Fruit fly (Drosophila melanogaster) whole organism, embryonic: Measurements from ENCODE around the gene CG18262.

Experiments
- ATbp ChIP-seq: fragments of 200-800 bp; sonication (Bioruptor generic); optimal IDR thresholded peaks from 2 replicates; lab custom pipeline; 2017; ENCODE audit warnings: missing biosample characterization, mild to moderate bottlenecking, missing genetic modification characterization, missing genetic modification reagents
- Aef1 ChIP-seq: fragments of 200-800 bp; sonication (Bioruptor generic); IDR thresholded peaks from 3 replicates; pipeline ENCODE4 v1.3.6; 2022; ENCODE audit warnings: missing biosample characterization, missing genetic modification characterization
- C15 ChIP-seq: fragments of 200-800 bp; sonication (Bioruptor generic); IDR thresholded peaks from 3 replicates; pipeline ENCODE4 v1.3.6; 2022; ENCODE audit warnings: missing biosample characterization, missing genetic modification characterization
- CG10959 ChIP-seq: fragments of 200-800 bp; sonication (Bioruptor generic); IDR thresholded peaks from 2 replicates; pipeline ENCODE4 v1.3.6; 2022; ENCODE audit warnings: missing biosample characterization, missing genetic modification characterization
- CG12155 ChIP-seq: fragments of 200-800 bp; sonication (Bioruptor generic); optimal IDR thresholded peaks from 3 replicates; lab custom pipeline; 2016; ENCODE audit warnings: missing biosample characterization, missing genetic modification characterization
- CG15011 ChIP-seq: fragments of 200-800 bp; sonication (Bioruptor generic); optimal IDR thresholded peaks from 3 replicates; lab custom pipeline; 2018; ENCODE audit warnings: missing biosample characterization, mild to moderate bottlenecking, missing genetic modification characterization
- CG1602 ChIP-seq: fragments of 200-800 bp; sonication (Bioruptor generic); optimal IDR thresholded peaks from 3 replicates; lab custom pipeline; 2016; ENCODE audit warnings: missing biosample characterization, missing genetic modification characterization
- CG17385 ChIP-seq: fragments of 200-800 bp; sonication (Bioruptor generic); optimal IDR thresholded peaks from 3 replicates; lab custom pipeline; 2018; ENCODE audit warnings: missing biosample characterization, mild to moderate bottlenecking, missing genetic modification characterization
- CG17568 ChIP-seq: fragments of 200-800 bp; sonication (Bioruptor generic); optimal IDR thresholded peaks from 2 replicates; lab custom pipeline; 2018; ENCODE audit warnings: missing biosample characterization, mild to moderate bottlenecking, missing genetic modification characterization, moderate library complexity
- CG17802 ChIP-seq: fragments of 200-800 bp; sonication (Bioruptor generic); optimal IDR thresholded peaks from 2 replicates; lab custom pipeline; 2018; ENCODE audit warnings: missing biosample characterization, mild to moderate bottlenecking, missing genetic modification characterization, moderate library complexity
- CG18599 ChIP-seq: fragments of 200-800 bp; sonication (Bioruptor generic); optimal IDR thresholded peaks from 3 replicates; lab custom pipeline; 2017; ENCODE audit warnings: missing biosample characterization, missing genetic modification characterization, mild to moderate bottlenecking, moderate library complexity, missing genetic modification reagents
- CG2202 ChIP-seq: fragments of 200-800 bp; sonication (Bioruptor generic); optimal IDR thresholded peaks from 2 replicates; lab custom pipeline; 2018; ENCODE audit warnings: missing biosample characterization, mild to moderate bottlenecking, missing genetic modification characterization
- CG2875 ChIP-seq: fragments of 200-800 bp; sonication (Bioruptor generic); optimal IDR thresholded peaks from 2 replicates; lab custom pipeline; 2017; ENCODE audit warnings: missing biosample characterization, mild to moderate bottlenecking, missing genetic modification characterization, missing genetic modification reagents
- CG30403 ChIP-seq: fragments of 200-800 bp; sonication (Bioruptor generic); optimal IDR thresholded peaks from 3 replicates; lab custom pipeline; 2016; ENCODE audit warnings: missing biosample characterization, missing genetic modification characterization
- CG4328 ChIP-seq: fragments of 200-800 bp; sonication (Bioruptor generic); optimal IDR thresholded peaks from 3 replicates; lab custom pipeline; 2017; ENCODE audit warnings: missing biosample characterization, missing genetic modification reagents, missing genetic modification characterization
- CG4360 ChIP-seq: fragments of 200-800 bp; sonication (Bioruptor generic); IDR thresholded peaks from 2 replicates; pipeline ENCODE4 v1.3.6; 2022; ENCODE audit warnings: missing biosample characterization, missing genetic modification characterization
- CG5180 ChIP-seq: fragments of 200-800 bp; sonication (Bioruptor generic); optimal IDR thresholded peaks from 3 replicates; lab custom pipeline; 2017; ENCODE audit warnings: missing biosample characterization, missing genetic modification characterization, mild to moderate bottlenecking, moderate library complexity, missing genetic modification reagents
- CG6175 ChIP-seq: fragments of 200-800 bp; sonication (Bioruptor generic); IDR thresholded peaks from 3 replicates; pipeline ENCODE4 v1.3.6; 2022; ENCODE audit warnings: missing biosample characterization, missing genetic modification characterization
- CG6254 ChIP-seq: fragments of 200-800 bp; sonication (Bioruptor generic); optimal IDR thresholded peaks from 3 replicates; lab custom pipeline; 2017; ENCODE audit warnings: mild to moderate bottlenecking, missing biosample characterization, missing genetic modification reagents, missing genetic modification characterization
- CG6654 ChIP-seq: fragments of 200-800 bp; sonication (Bioruptor generic); optimal IDR thresholded peaks from 2 replicates; lab custom pipeline; 2017; ENCODE audit warnings: missing biosample characterization, mild to moderate bottlenecking, missing genetic modification characterization
- CG6791 ChIP-seq: fragments of 200-800 bp; sonication (Bioruptor generic); IDR thresholded peaks from 3 replicates; pipeline ENCODE4 v1.3.6; 2022; ENCODE audit warnings: missing biosample characterization, missing genetic modification characterization; ENCODE audit not compliant: partially characterized antibody
- CG7556 ChIP-seq: fragments of 200-800 bp; sonication (Bioruptor generic); optimal IDR thresholded peaks from 2 replicates; lab custom pipeline; 2017; ENCODE audit warnings: missing biosample characterization, mild to moderate bottlenecking, missing genetic modification characterization
- CG9797 ChIP-seq: fragments of 200-800 bp; sonication (Bioruptor generic); optimal IDR thresholded peaks from 3 replicates; lab custom pipeline; 2018; ENCODE audit warnings: missing biosample characterization, mild to moderate bottlenecking, missing genetic modification characterization
- CG9876 ChIP-seq: fragments of 200-800 bp; sonication (Bioruptor generic); optimal IDR thresholded peaks from 2 replicates; lab custom pipeline; 2016; ENCODE audit warnings: missing biosample characterization, missing genetic modification characterization
- Dll ChIP-seq: fragments of 200-800 bp; sonication (Bioruptor generic); IDR thresholded peaks from 4 replicates; pipeline ENCODE4 v1.3.6; 2022; ENCODE audit warnings: missing biosample characterization, missing genetic modification characterization; ENCODE audit not compliant: partially characterized antibody
- Hr39 ChIP-seq: fragments of >200 bp; optimal IDR thresholded peaks from 2 replicates; lab custom pipeline; 2017
- Mad ChIP-seq: fragments of 200-800 bp; sonication (Bioruptor generic); optimal IDR thresholded peaks from 2 replicates; lab custom pipeline; 2016; ENCODE audit warnings: missing biosample characterization, missing genetic modification characterization
- Med ChIP-seq: fragments of 200-800 bp; sonication (Bioruptor generic); peaks from one replicate; lab custom pipeline; 2016; ENCODE audit warnings: missing biosample characterization, missing genetic modification characterization, mild to moderate bottlenecking, inconsistent platforms, moderate library complexity
- NfI ChIP-seq: fragments of 200-800 bp; sonication (Bioruptor generic); optimal IDR thresholded peaks from 3 replicates; lab custom pipeline; 2018; ENCODE audit warnings: missing biosample characterization, mild to moderate bottlenecking, missing genetic modification characterization, moderate library complexity
- Poxn ChIP-seq: fragments of 200-800 bp; sonication (Bioruptor generic); IDR thresholded peaks from 2 replicates; pipeline ENCODE4 v1.3.6; 2022; ENCODE audit warnings: missing biosample characterization, missing genetic modification characterization
- Scr ChIP-seq: fragments of 200-800 bp; sonication (Bioruptor generic); IDR thresholded peaks from 2 replicates; pipeline ENCODE4 v1.3.6; 2022; ENCODE audit warnings: missing biosample characterization, missing genetic modification characterization; ENCODE audit not compliant: partially characterized antibody
- Xbp1 ChIP-seq: fragments of 200-800 bp; sonication (Bioruptor generic); optimal IDR thresholded peaks from 3 replicates; lab custom pipeline; 2016; ENCODE audit warnings: missing biosample characterization, mild to moderate bottlenecking, missing genetic modification characterization
- ac ChIP-seq: fragments of 200-800 bp; sonication (Bioruptor generic); optimal IDR thresholded peaks from 3 replicates; lab custom pipeline; 2017; ENCODE audit warnings: missing biosample characterization, mild to moderate bottlenecking, missing genetic modification characterization
- bowl ChIP-seq: fragments of 200-800 bp; sonication (Bioruptor generic); IDR thresholded peaks from 2 replicates; pipeline ENCODE4 v1.3.6; 2022; ENCODE audit warnings: missing biosample characterization, missing genetic modification characterization
- bsh ChIP-seq, 2 experiments: fragments of 200-800 bp; sonication (Bioruptor generic); optimal IDR thresholded peaks; 2 replicates each; lab custom pipeline; 2017 to 2018; ENCODE audit warnings: mild to moderate bottlenecking in 2 of 2, missing biosample characterization in 2 of 2, missing genetic modification characterization in 2 of 2, moderate library complexity in 1 of 2
- chn ChIP-seq: fragments of 200-800 bp; sonication (Bioruptor generic); optimal IDR thresholded peaks from 2 replicates; lab custom pipeline; 2016; ENCODE audit warnings: missing biosample characterization, missing genetic modification characterization
- ci ChIP-seq: fragments of 200-800 bp; sonication (Bioruptor generic); IDR thresholded peaks from 3 replicates; pipeline ENCODE4 v1.3.6; 2022; ENCODE audit warnings: missing biosample characterization, missing genetic modification characterization
- crol ChIP-seq: fragments of 200-800 bp; sonication (Bioruptor generic); IDR thresholded peaks from 2 replicates; pipeline ENCODE4 v1.3.6; 2022; ENCODE audit warnings: missing biosample characterization, missing genetic modification characterization
- da ChIP-seq: fragments of 200-800 bp; sonication (Bioruptor generic); optimal IDR thresholded peaks from 2 replicates; lab custom pipeline; 2016; ENCODE audit warnings: missing biosample characterization, missing genetic modification characterization
- fd3F ChIP-seq: fragments of 200-800 bp; sonication (Bioruptor generic); optimal IDR thresholded peaks from 2 replicates; lab custom pipeline; 2018; ENCODE audit warnings: missing biosample characterization, mild to moderate bottlenecking, missing genetic modification characterization, moderate library complexity
- grau ChIP-seq: fragments of 200-800 bp; optimal IDR thresholded peaks from 3 replicates; lab custom pipeline; 2019; ENCODE audit warnings: missing biosample characterization, mild to moderate bottlenecking, missing genetic modification characterization, moderate library complexity
- ham ChIP-seq: fragments of 200-800 bp; sonication (Bioruptor generic); IDR thresholded peaks from 2 replicates; pipeline ENCODE4 v1.3.6; 2022; ENCODE audit warnings: missing biosample characterization, missing genetic modification characterization
- ken ChIP-seq: fragments of 200-800 bp; sonication (Bioruptor generic); IDR thresholded peaks from 3 replicates; pipeline ENCODE4 v1.3.6; 2022; ENCODE audit warnings: missing biosample characterization, missing genetic modification characterization
- pfk ChIP-seq: fragments of 200-800 bp; sonication (Bioruptor generic); optimal IDR thresholded peaks from 2 replicates; lab custom pipeline; 2018; ENCODE audit warnings: missing biosample characterization, mild to moderate bottlenecking, missing genetic modification characterization, moderate library complexity
- sc ChIP-seq, 3 experiments: fragments of >200 bp in 2 of 3; fragments of 200-800 bp in 1 of 3; sonication (Bioruptor generic) in 1 of 3; optimal IDR thresholded peaks; 2 replicates in 2 of 3; 3 replicates in 1 of 3; lab custom pipeline; 2017; ENCODE audit warnings: mild to moderate bottlenecking in 1 of 3, missing biosample characterization in 1 of 3, missing genetic modification characterization in 1 of 3, missing genetic modification reagents in 1 of 3
- slbo ChIP-seq: fragments of 200-800 bp; sonication (Bioruptor generic); IDR thresholded peaks from 2 replicates; pipeline ENCODE4 v1.3.6; 2022; ENCODE audit warnings: missing biosample characterization, missing genetic modification characterization
- stc ChIP-seq: fragments of 200-800 bp; sonication (Bioruptor generic); IDR thresholded peaks from 2 replicates; pipeline ENCODE4 v1.3.6; 2022; ENCODE audit warnings: missing biosample characterization, missing genetic modification characterization
- toy ChIP-seq: fragments of 200-800 bp; sonication (Bioruptor generic); IDR thresholded peaks from 2 replicates; pipeline ENCODE4 v1.3.6; 2022; ENCODE audit warnings: missing biosample characterization, missing genetic modification characterization
- ttk ChIP-seq: fragments of 200-800 bp; sonication (Bioruptor generic); IDR thresholded peaks from 2 replicates; pipeline ENCODE4 v2.1.2; 2022; ENCODE audit warnings: missing biosample characterization, missing genetic modification characterization
- unpg ChIP-seq: fragments of 200-800 bp; sonication (Bioruptor generic); optimal IDR thresholded peaks from 3 replicates; lab custom pipeline; 2018; ENCODE audit warnings: missing biosample characterization, mild to moderate bottlenecking, missing genetic modification characterization, moderate library complexity

Gene CG18262

dm6 chrX:8143537-8143936, 9.2 kb upstream of the CG18262 start, which contains the start of gene CG17982 (continued):
- TF ChIP-seq CG9876 (GFP tag; lab: Kevin White, UChicago): peak; percentile 62
- peak; percentile 40; the same call in 1 of the 2 replicates for TF ChIP-seq Scr (GFP tag; lab: Robert Waterston, UW)
- peak; percentile 80 for TF ChIP-seq fd3F
- peak; percentile 5 for TF ChIP-seq ac (GFP tag; lab: Kevin White, UChicago)
- TF ChIP-seq NfI (GFP tag; lab: Kevin White, UChicago): peak; percentile 88
- peak; percentile 56 for TF ChIP-seq da
- TF ChIP-seq CG6791 (GFP tag; lab: Robert Waterston, UW): no peak
- TF ChIP-seq sc (optimal IDR thresholded peaks at IDR 0.05; lab: Kevin White, UChicago): no peak
- peak; percentile 18 for TF ChIP-seq sc (GFP tag; optimal IDR thresholded peaks at IDR 0.05; lab: Kevin White, UChicago)
- no peak for TF ChIP-seq ham
- peak; percentile 79 for TF ChIP-seq ATbp
- TF ChIP-seq toy: 0 out of 2 replicates have a peak, but pooled peaks have one; percentile 34
- no peak for TF ChIP-seq CG17568 (GFP tag; lab: Kevin White, UChicago)
- peak; percentile 86 for TF ChIP-seq CG30403 (GFP tag; lab: Kevin White, UChicago)
- peak; percentile 66 for TF ChIP-seq Aef1 (GFP tag; lab: Robert Waterston, UW)
- TF ChIP-seq CG18599 (GFP tag; lab: Kevin White, UChicago): peak; percentile 87
- TF ChIP-seq ttk: peak; percentile 68
- peak; percentile 90 for TF ChIP-seq ci (GFP tag; lab: Robert Waterston, UW)
- 0 out of 2 replicates have a peak, but pooled peaks have one; percentile 27 for TF ChIP-seq bowl (GFP tag; lab: Robert Waterston, UW)
- TF ChIP-seq CG9797: no peak
- no peak for TF ChIP-seq Hr39 (lab: Kevin White, UChicago)
- no peak for TF ChIP-seq Dll
- peak; percentile 68 for TF ChIP-seq CG1602
- peak; percentile 81 for TF ChIP-seq CG10959 (GFP tag; lab: Robert Waterston, UW)
- TF ChIP-seq Poxn (GFP tag; lab: Robert Waterston, UW): no peak
- peak; percentile 45 for TF ChIP-seq CG6654 (GFP tag; lab: Kevin White, UChicago)
- peak; percentile 58 for TF ChIP-seq CG2875
- TF ChIP-seq CG6175: 0 out of 3 replicates have a peak, but pooled peaks have one; percentile 38
- peak; percentile 45 for TF ChIP-seq CG6254 (GFP tag; lab: Kevin White, UChicago)
- TF ChIP-seq unpg (GFP tag; lab: Kevin White, UChicago): peak; percentile 92
- peak; percentile 86 for TF ChIP-seq chn (GFP tag; lab: Kevin White, UChicago)
- TF ChIP-seq CG7556 (GFP tag; lab: Kevin White, UChicago): peak; percentile 80
- peak; percentile 24 for TF ChIP-seq CG17802
- peak; percentile 51; the same call in 1 of the 3 replicates for TF ChIP-seq C15 (GFP tag; lab: Robert Waterston, UW)
- peak; percentile 88 for TF ChIP-seq Xbp1 (GFP tag; lab: Kevin White, UChicago)
- TF ChIP-seq CG15011 (GFP tag; lab: Kevin White, UChicago): no peak
- TF ChIP-seq CG12155: peak; percentile 80
- TF ChIP-seq CG4360 (GFP tag; lab: Robert Waterston, UW): no peak
- peak; percentile 80 for TF ChIP-seq CG4328 (GFP tag; lab: Kevin White, UChicago)
- TF ChIP-seq stc: peak; percentile 74
- peak; percentile 46 for TF ChIP-seq CG5180
- peak; percentile 81 for TF ChIP-seq Mad (GFP tag; lab: Kevin White, UChicago)
- TF ChIP-seq grau (tag; lab: Kevin White, UChicago): peak; percentile 85
- peak; percentile 27 for TF ChIP-seq pfk (GFP tag; lab: Kevin White, UChicago)
- no peak for TF ChIP-seq crol (GFP tag; lab: Robert Waterston, UW)
- peak; percentile 81 for TF ChIP-seq CG17385
- TF ChIP-seq slbo: peak; percentile 88
- TF ChIP-seq Med (GFP tag; lab: Kevin White, UChicago): peak; percentile 98
- TF ChIP-seq ken (GFP tag; lab: Robert Waterston, UW): peak; percentile 75
- TF ChIP-seq CG2202 (tag; lab: Kevin White, UChicago): peak; percentile 71
- peak; percentile 71 to 89 for TF ChIP-seq bsh (GFP tag; optimal IDR thresholded peaks at IDR 0.05; lab: Kevin White, UChicago)
